Fruit fly (Drosophila melanogaster) whole organism, prepupa: Measurements from ENCODE around the gene Marf.

Experiments used
- Blimp-1 ChIP-seq: fragments of 200-800 bp; sonication (Bioruptor generic); optimal IDR thresholded peaks from 3 replicates; lab custom pipeline; 2017; ENCODE audit warnings: missing biosample characterization, missing genetic modification characterization, mild to moderate bottlenecking, moderate library complexity, missing genetic modification reagents
- CG10631 ChIP-seq: fragments of 200-800 bp; sonication (Bioruptor generic); optimal IDR thresholded peaks from 2 replicates; lab custom pipeline; 2016; ENCODE audit warnings: missing biosample characterization, missing genetic modification characterization
- CG10669 ChIP-seq: fragments of 200-800 bp; sonication (Bioruptor generic); optimal IDR thresholded peaks from 3 replicates; lab custom pipeline; 2018; ENCODE audit warnings: missing biosample characterization, mild to moderate bottlenecking, missing genetic modification characterization, moderate library complexity
- CG11762 ChIP-seq: fragments of 200-800 bp; sonication (Bioruptor generic); optimal IDR thresholded peaks from 3 replicates; lab custom pipeline; 2016; ENCODE audit warnings: missing biosample characterization, missing genetic modification characterization; ENCODE audit not compliant: insufficient read depth
- CG11902 ChIP-seq: fragments of 200-800 bp; sonication (Bioruptor generic); optimal IDR thresholded peaks from 3 replicates; lab custom pipeline; 2016; ENCODE audit warnings: missing biosample characterization, missing genetic modification characterization
- CG15336 ChIP-seq: fragments of 200-800 bp; sonication (Bioruptor generic); IDR thresholded peaks from 2 replicates; pipeline ENCODE4 v1.3.6; 2022; ENCODE audit warnings: missing biosample characterization, missing genetic modification characterization
- CG1621 ChIP-seq: fragments of 200-800 bp; sonication (Bioruptor generic); optimal IDR thresholded peaks from 3 replicates; lab custom pipeline; 2018; ENCODE audit warnings: missing biosample characterization, mild to moderate bottlenecking, missing genetic modification characterization
- CG34406 ChIP-seq: fragments of 200-800 bp; sonication (Bioruptor generic); optimal IDR thresholded peaks from 3 replicates; lab custom pipeline; 2016; ENCODE audit warnings: missing biosample characterization, missing genetic modification characterization
- CG3919 ChIP-seq: fragments of 200-800 bp; sonication (Bioruptor generic); optimal IDR thresholded peaks from 3 replicates; lab custom pipeline; 2016; ENCODE audit warnings: missing biosample characterization, missing genetic modification characterization
- CG4318 ChIP-seq: fragments of 200-800 bp; sonication (Bioruptor generic); optimal IDR thresholded peaks from 3 replicates; lab custom pipeline; 2017; ENCODE audit warnings: missing biosample characterization, mild to moderate bottlenecking, missing genetic modification characterization
- CG6163 ChIP-seq: fragments of 200-800 bp; sonication (Bioruptor generic); IDR thresholded peaks from 3 replicates; pipeline ENCODE4 v1.3.6; 2022; ENCODE audit warnings: missing biosample characterization, missing genetic modification characterization
- CG6276 ChIP-seq: fragments of 200-800 bp; sonication (Bioruptor generic); optimal IDR thresholded peaks from 2 replicates; lab custom pipeline; 2017; ENCODE audit warnings: missing biosample characterization, mild to moderate bottlenecking, missing genetic modification characterization
- CG6854 ChIP-seq: fragments of 200-800 bp; sonication (Bioruptor generic); optimal IDR thresholded peaks from 2 replicates; lab custom pipeline; 2017; ENCODE audit warnings: missing biosample characterization, mild to moderate bottlenecking, missing genetic modification characterization
- CG7368 ChIP-seq: fragments of 200-800 bp; sonication (Bioruptor generic); optimal IDR thresholded peaks from 3 replicates; lab custom pipeline; 2016; ENCODE audit warnings: missing biosample characterization, missing genetic modification characterization
- CG8119 ChIP-seq: fragments of 200-800 bp; sonication (Bioruptor generic); IDR thresholded peaks from 3 replicates; pipeline ENCODE4 v1.3.6; 2022; ENCODE audit warnings: missing biosample characterization, missing genetic modification characterization
- CG8319 ChIP-seq: fragments of 200-800 bp; sonication (Bioruptor generic); optimal IDR thresholded peaks from 3 replicates; lab custom pipeline; 2016; ENCODE audit warnings: missing biosample characterization, missing genetic modification characterization
- CG8632 ChIP-seq: fragments of 200-800 bp; sonication (Bioruptor generic); optimal IDR thresholded peaks from 3 replicates; lab custom pipeline; 2016; ENCODE audit warnings: missing biosample characterization, missing genetic modification characterization
- CG9139 ChIP-seq: fragments of 200-800 bp; sonication (Bioruptor generic); optimal IDR thresholded peaks from 3 replicates; lab custom pipeline; 2017; ENCODE audit warnings: missing biosample characterization, mild to moderate bottlenecking, missing genetic modification characterization
- Eip75B ChIP-seq: fragments of 200-800 bp; sonication (Bioruptor generic); optimal IDR thresholded peaks from 3 replicates; lab custom pipeline; 2016; ENCODE audit warnings: missing biosample characterization, missing genetic modification characterization
- Eip78C ChIP-seq: fragments of 200-800 bp; sonication (Bioruptor generic); peaks from one replicate; lab custom pipeline; 2016; ENCODE audit warnings: missing biosample characterization, missing genetic modification characterization
- Ets21C ChIP-seq: fragments of 200-800 bp; sonication (Bioruptor generic); optimal IDR thresholded peaks from 3 replicates; lab custom pipeline; 2016; ENCODE audit warnings: missing biosample characterization, missing genetic modification characterization
- Ets96B ChIP-seq: fragments of 200-800 bp; optimal IDR thresholded peaks from 2 replicates; lab custom pipeline; 2019; ENCODE audit warnings: missing biosample characterization, mild to moderate bottlenecking, missing genetic modification characterization, moderate library complexity
- Gug ChIP-seq: fragments of 200-800 bp; sonication (Bioruptor generic); IDR thresholded peaks from 2 replicates; pipeline ENCODE4 v1.3.6; 2022; ENCODE audit warnings: missing biosample characterization, missing genetic modification characterization
- Hr39 ChIP-seq: fragments of 200-800 bp; sonication (Bioruptor generic); optimal IDR thresholded peaks from 2 replicates; lab custom pipeline; 2016; ENCODE audit warnings: missing biosample characterization, missing genetic modification characterization
- Hr4 ChIP-seq: fragments of 200-800 bp; sonication (Bioruptor generic); optimal IDR thresholded peaks from 3 replicates; lab custom pipeline; 2016; ENCODE audit warnings: missing biosample characterization, missing genetic modification characterization
- Lpt ChIP-seq: fragments of 200-800 bp; sonication (Bioruptor generic); optimal IDR thresholded peaks from 3 replicates; lab custom pipeline; 2016; ENCODE audit warnings: missing biosample characterization, missing genetic modification characterization
- Met ChIP-seq: fragments of 200-800 bp; sonication (Bioruptor generic); optimal IDR thresholded peaks from 3 replicates; lab custom pipeline; 2016; ENCODE audit warnings: missing biosample characterization, missing genetic modification characterization
- OdsH ChIP-seq: fragments of 200-800 bp; sonication (Bioruptor generic); optimal IDR thresholded peaks from 3 replicates; lab custom pipeline; 2016; ENCODE audit warnings: missing biosample characterization, missing genetic modification characterization
- Smox ChIP-seq: fragments of 200-800 bp; sonication (Bioruptor generic); optimal IDR thresholded peaks from 3 replicates; lab custom pipeline; 2016; ENCODE audit warnings: missing biosample characterization, missing genetic modification characterization
- Sox102F ChIP-seq: fragments of 200-800 bp; sonication (Bioruptor generic); optimal IDR thresholded peaks from 2 replicates; lab custom pipeline; 2016; ENCODE audit warnings: missing biosample characterization, mild to moderate bottlenecking, missing genetic modification characterization
- Sox15 ChIP-seq: fragments of 200-800 bp; sonication (Bioruptor generic); optimal IDR thresholded peaks from 3 replicates; lab custom pipeline; 2016; ENCODE audit warnings: missing biosample characterization, missing genetic modification characterization
- achi ChIP-seq: fragments of 200-800 bp; sonication (Bioruptor generic); optimal IDR thresholded peaks from 3 replicates; lab custom pipeline; 2016; ENCODE audit warnings: missing biosample characterization, missing genetic modification characterization
- acj6 ChIP-seq: fragments of 200-800 bp; sonication (Bioruptor generic); optimal IDR thresholded peaks from 3 replicates; lab custom pipeline; 2016; ENCODE audit warnings: missing biosample characterization, missing genetic modification characterization
- cyc ChIP-seq: fragments of 200-800 bp; sonication (Bioruptor generic); optimal IDR thresholded peaks from 3 replicates; lab custom pipeline; 2016; ENCODE audit warnings: missing biosample characterization, missing genetic modification characterization
- dac ChIP-seq: fragments of 200-800 bp; sonication (Bioruptor generic); optimal IDR thresholded peaks from 2 replicates; lab custom pipeline; 2017; ENCODE audit warnings: missing biosample characterization, mild to moderate bottlenecking, missing genetic modification characterization
- dsx ChIP-seq: fragments of 200-800 bp; optimal IDR thresholded peaks from 3 replicates; lab custom pipeline; 2019; ENCODE audit warnings: missing biosample characterization, mild to moderate bottlenecking, missing genetic modification characterization, moderate library complexity; ENCODE audit not compliant: poor library complexity, severe bottlenecking
- esn ChIP-seq: fragments of 200-800 bp; sonication (Bioruptor generic); optimal IDR thresholded peaks from 2 replicates; lab custom pipeline; 2016; ENCODE audit warnings: missing biosample characterization, mild to moderate bottlenecking, missing genetic modification characterization, moderate library complexity
- fd59A ChIP-seq: fragments of 200-800 bp; sonication (Bioruptor generic); optimal IDR thresholded peaks from 2 replicates; lab custom pipeline; 2017; ENCODE audit warnings: missing biosample characterization, mild to moderate bottlenecking, missing genetic modification characterization, missing genetic modification reagents
- fkh ChIP-seq: fragments of 200-800 bp; sonication (Bioruptor generic); optimal IDR thresholded peaks from 3 replicates; lab custom pipeline; 2017; ENCODE audit warnings: missing biosample characterization, mild to moderate bottlenecking, missing genetic modification characterization, moderate library complexity
- lz ChIP-seq: fragments of 200-800 bp; sonication (Bioruptor generic); optimal IDR thresholded peaks from 3 replicates; lab custom pipeline; 2016; ENCODE audit warnings: missing biosample characterization, missing genetic modification characterization
- pdm3 ChIP-seq: fragments of 200-800 bp; sonication (Bioruptor generic); optimal IDR thresholded peaks from 3 replicates; lab custom pipeline; 2016; ENCODE audit warnings: missing biosample characterization, missing genetic modification characterization
- salr ChIP-seq, 2 experiments: fragments of 200-800 bp; sonication (Bioruptor generic); optimal IDR thresholded peaks; 3 replicates each; lab custom pipeline; 2016 to 2018; ENCODE audit warnings: missing biosample characterization in 2 of 2, missing genetic modification characterization in 2 of 2, mild to moderate bottlenecking in 1 of 2
- spab ChIP-seq: fragments of 200-800 bp; sonication (Bioruptor generic); optimal IDR thresholded peaks from 2 replicates; lab custom pipeline; 2017; ENCODE audit warnings: missing biosample characterization, mild to moderate bottlenecking, missing genetic modification characterization, missing genetic modification reagents
- ss ChIP-seq, 2 experiments: fragments of 200-800 bp; sonication (Bioruptor generic); optimal IDR thresholded peaks; 2 replicates in 1 of 2; 3 replicates in 1 of 2; lab custom pipeline; 2017 to 2018; ENCODE audit warnings: mild to moderate bottlenecking in 2 of 2, missing biosample characterization in 2 of 2, missing genetic modification characterization in 2 of 2, moderate library complexity in 1 of 2
- svp ChIP-seq: fragments of 200-800 bp; sonication (Bioruptor generic); peaks from one replicate; lab custom pipeline; 2016; ENCODE audit warnings: missing biosample characterization, missing genetic modification characterization
- topi ChIP-seq: fragments of 200-800 bp; sonication (Bioruptor generic); optimal IDR thresholded peaks from 3 replicates; lab custom pipeline; 2016; ENCODE audit warnings: missing biosample characterization, missing genetic modification characterization

Marf gene

DNA sequence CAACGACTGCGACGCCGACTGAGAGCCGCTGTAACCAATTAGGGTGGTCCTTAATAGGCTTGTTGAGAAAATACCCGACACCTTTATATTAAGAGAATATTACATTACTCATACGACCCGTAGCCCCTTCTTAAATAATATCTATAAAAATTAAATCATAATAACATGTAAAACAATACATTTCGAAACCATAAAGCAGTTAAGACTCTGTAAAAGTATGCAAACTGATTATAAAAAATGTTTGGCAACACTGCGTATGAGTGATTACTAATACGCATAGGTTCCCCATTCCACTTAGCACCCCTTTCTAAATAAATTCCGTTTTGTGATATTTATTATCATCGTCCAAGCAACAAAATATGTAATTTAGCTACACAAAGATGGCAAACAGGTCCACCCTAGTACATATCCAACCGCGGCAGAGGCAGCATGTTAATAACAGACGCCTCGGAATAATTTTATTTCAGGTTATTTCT is 25.1 kb upstream of the Marf start (continued):
- TF ChIP-seq spab (GFP tag; lab: Kevin White, UChicago): peak; percentile 83
- TF ChIP-seq CG11902 (GFP tag; lab: Kevin White, UChicago): peak; percentile 66
- TF ChIP-seq pdm3 (GFP tag; lab: Kevin White, UChicago): peak; percentile 88
- peak; percentile 86 for TF ChIP-seq topi (GFP tag; lab: Kevin White, UChicago)
- peak; percentile 50 for TF ChIP-seq fkh (GFP tag; lab: Kevin White, UChicago)
- peak; percentile 92 for TF ChIP-seq svp (GFP tag; lab: Kevin White, UChicago)
- peak; percentile 64 for TF ChIP-seq Ets21C
- peak; percentile 89 for TF ChIP-seq Met (GFP tag; lab: Kevin White, UChicago)
- peak; percentile 90 for TF ChIP-seq CG4318
- peak; percentile 84 for TF ChIP-seq Smox (GFP tag; lab: Kevin White, UChicago)
- peak; percentile 85 for TF ChIP-seq acj6 (GFP tag; lab: Kevin White, UChicago)
- peak; percentile 68 for TF ChIP-seq CG8319
- peak; percentile 56 for TF ChIP-seq Blimp-1
- TF ChIP-seq Lpt: peak; percentile 65
- TF ChIP-seq Eip75B: peak; percentile 78
- peak; percentile 75 for TF ChIP-seq Sox15 (GFP tag; lab: Kevin White, UChicago)
- TF ChIP-seq Eip78C (GFP tag; lab: Kevin White, UChicago): peak; percentile 96
- TF ChIP-seq ss (GFP tag; optimal IDR thresholded peaks at IDR 0.05; lab: Kevin White, UChicago): peak; percentile 81 to 90
- TF ChIP-seq CG6276 (GFP tag; lab: Kevin White, UChicago): peak; percentile 93
- TF ChIP-seq CG8119 (GFP tag; lab: Robert Waterston, UW): peak; percentile 87
- TF ChIP-seq salr (GFP tag; optimal IDR thresholded peaks at IDR 0.05; lab: Kevin White, UChicago): peak; percentile 66 to 86
- peak; percentile 83 for TF ChIP-seq CG10631
- TF ChIP-seq CG10669 (GFP tag; lab: Kevin White, UChicago): peak; percentile 84
- TF ChIP-seq CG34406 (GFP tag; lab: Kevin White, UChicago): peak; percentile 90
- peak; percentile 82 for TF ChIP-seq fd59A (GFP tag; lab: Kevin White, UChicago)
- peak; percentile 91 for TF ChIP-seq esn
- peak; percentile 66 for TF ChIP-seq CG9139 (GFP tag; lab: Kevin White, UChicago)
- TF ChIP-seq, all 60 proteins: peak for 59

DNA sequence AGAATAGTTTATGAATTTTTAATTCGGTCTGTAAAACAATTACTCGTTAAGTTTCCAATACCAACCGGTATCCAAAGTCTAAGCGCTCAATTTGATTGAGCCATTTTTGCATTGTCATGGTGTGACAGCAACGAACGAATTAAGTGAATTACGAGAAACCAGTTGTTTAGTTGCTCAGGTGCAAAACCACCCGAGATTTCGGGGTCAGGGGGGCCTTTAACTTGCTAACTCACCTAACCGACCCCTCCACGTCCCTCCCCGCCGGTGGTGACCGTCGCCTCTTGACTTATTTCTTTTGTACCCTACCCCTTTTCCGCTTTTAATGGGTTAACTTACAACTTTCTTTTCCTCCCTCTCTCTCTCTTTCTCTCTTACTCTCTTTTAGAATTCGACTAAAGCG is 24.1 kb upstream of the Marf start:
- TF ChIP-seq CG8319: no peak
- no peak for TF ChIP-seq CG15336
- peak; percentile 21 for TF ChIP-seq Blimp-1
- TF ChIP-seq CG8632: no peak

DNA sequence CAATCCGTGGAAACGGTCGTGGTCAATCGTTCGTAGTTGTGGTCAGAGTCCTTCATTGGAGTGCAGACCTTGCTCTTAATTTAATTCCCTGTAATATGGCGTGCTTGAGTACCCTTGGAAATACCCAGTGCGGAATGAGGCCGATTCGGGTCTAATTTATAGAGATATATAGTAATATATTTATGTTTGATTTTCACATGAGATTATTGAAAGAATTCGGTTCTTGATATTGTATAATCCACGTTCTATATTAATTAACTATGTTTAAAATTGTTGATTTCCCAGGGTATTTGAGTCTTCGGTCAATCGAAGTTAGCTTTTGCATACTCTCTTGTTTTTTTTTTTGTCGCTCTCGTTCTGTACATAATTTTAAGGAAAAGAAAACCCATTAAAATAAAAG is 22.4 kb upstream of the Marf start:
- TF ChIP-seq esn: peak; percentile 46
- TF ChIP-seq Sox15 (GFP tag; lab: Kevin White, UChicago): no peak
- no peak for TF ChIP-seq svp (GFP tag; lab: Kevin White, UChicago)
- no peak for TF ChIP-seq CG6276 (GFP tag; lab: Kevin White, UChicago)
- TF ChIP-seq CG7368 (GFP tag; lab: Kevin White, UChicago): no peak
- TF ChIP-seq Ets96B (tag; lab: Kevin White, UChicago): peak; percentile 20
- 0 out of 3 replicates have a peak, but pooled peaks have one; percentile 27 for TF ChIP-seq CG8119 (GFP tag; lab: Robert Waterston, UW)
- TF ChIP-seq Hr39 (GFP tag; lab: Kevin White, UChicago): peak; percentile 13
- TF ChIP-seq OdsH (GFP tag; lab: Kevin White, UChicago): peak; percentile 50
- no peak for TF ChIP-seq dsx (GFP tag; lab: Kevin White, UChicago)
- peak; percentile 26 for TF ChIP-seq CG3919 (GFP tag; lab: Kevin White, UChicago)
- TF ChIP-seq fkh (GFP tag; lab: Kevin White, UChicago): no peak
- TF ChIP-seq Hr4 (GFP tag; lab: Kevin White, UChicago): no peak
- TF ChIP-seq CG6163 (GFP tag; lab: Robert Waterston, UW): peak; percentile 32; the same call in 1 of the 3 replicates
- peak; percentile 50 for TF ChIP-seq acj6 (GFP tag; lab: Kevin White, UChicago)
- peak; percentile 33 for TF ChIP-seq Sox102F (GFP tag; lab: Kevin White, UChicago)
- no peak for TF ChIP-seq Gug
- peak; percentile 16 for TF ChIP-seq cyc
- no peak for TF ChIP-seq Ets21C
- TF ChIP-seq dac: no peak
- TF ChIP-seq CG6854 (GFP tag; lab: Kevin White, UChicago): no peak
- TF ChIP-seq lz (GFP tag; lab: Kevin White, UChicago): peak; percentile 13
- peak; percentile 33 for TF ChIP-seq pdm3 (GFP tag; lab: Kevin White, UChicago)
- no peak for TF ChIP-seq CG1621 (tag; lab: Kevin White, UChicago)
- peak; percentile 37 for TF ChIP-seq achi
- TF ChIP-seq CG10631: peak; percentile 43
- TF ChIP-seq salr (GFP tag; optimal IDR thresholded peaks at IDR 0.05; lab: Kevin White, UChicago): no peak
- no peak for TF ChIP-seq Blimp-1
- peak; percentile 8 for TF ChIP-seq spab (GFP tag; lab: Kevin White, UChicago)
- TF ChIP-seq CG15336: peak; percentile 20; the same call in 1 of the 2 replicates
- TF ChIP-seq CG11762: no peak
